Comparison of ENCODE assay signal across 5 worm cellular contexts in the genomic region with DNA sequence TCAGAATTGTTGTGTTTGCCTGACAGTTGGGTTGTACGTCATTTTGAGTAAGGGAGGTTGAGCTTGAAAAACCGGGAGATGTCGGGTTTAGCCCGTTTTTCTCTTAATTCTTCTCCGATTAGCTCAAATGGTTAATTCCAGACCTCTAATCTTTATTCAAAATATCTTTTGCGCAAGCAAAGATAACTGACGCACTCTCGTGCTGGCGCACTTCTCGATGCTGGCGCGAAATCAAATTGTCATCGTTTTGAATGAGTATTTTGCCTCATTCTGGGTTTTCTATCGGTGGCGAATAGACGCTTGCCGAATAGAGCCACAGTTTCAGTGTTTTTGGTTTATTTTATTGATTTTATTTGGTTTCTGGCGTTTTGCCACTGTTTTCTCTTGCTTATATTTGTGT.
TF ChIP-seq lines count a peak whose summit lies in the region.

No protein-coding gene starts in this region.

TF ChIP-seq in whole organism, L1 larva, 84 proteins besides CTCF, POLR2A, EP300 and RAD21 (continues in another document):
- TF ChIP-seq efl-1 (optimal IDR thresholded peaks at IDR 0.05; lab: Kevin White, UChicago) (peak; percentile 66 to 78), efl-1 (GFP tag; optimal IDR thresholded peaks at IDR 0.05 in 1 of 2; lab: Kevin White, UChicago) (peak; percentile 63 to 97), lsy-2 (tag; optimal IDR thresholded peaks at IDR 0.05; lab: Kevin White, UChicago) (peak in 1 of 2 experiments; percentile 21), elt-3 (tag; optimal IDR thresholded peaks at IDR 0.05; lab: Kevin White, UChicago) (no peak), lin-35 (GFP tag; optimal IDR thresholded peaks at IDR 0.05; lab: Kevin White, UChicago) (peak; percentile 43 to 81), isw-1 (GFP tag; IDR thresholded peaks at IDR 0.05; lab: Robert Waterston, UW) (peak; percentile 13; the same call in 1 of the 2 replicates), aly-2 (tag; optimal IDR thresholded peaks at IDR 0.05; lab: Kevin White, UChicago) (no peak), F16B12.6 (tag; optimal IDR thresholded peaks at IDR 0.05; lab: Kevin White, UChicago) (no peak), ztf-11 (tag; optimal IDR thresholded peaks at IDR 0.05; lab: Kevin White, UChicago) (no peak), fos-1 (tag; optimal IDR thresholded peaks at IDR 0.05; lab: Kevin White, UChicago) (no peak), nhr-85 (tag; lab: Kevin White, UChicago) (no peak), grh-1 (GFP tag; IDR thresholded peaks at IDR 0.05; lab: Robert Waterston, UW) (no peak), ets-5 (GFP tag; IDR thresholded peaks at IDR 0.05; lab: Robert Waterston, UW) (no peak), ceh-8 (GFP tag; optimal IDR thresholded peaks at IDR 0.05; lab: Kevin White, UChicago) (no peak), ama-1 (optimal IDR thresholded peaks at IDR 0.05; lab: Kevin White, UChicago) (no peak), snu-23 (GFP tag; optimal IDR thresholded peaks at IDR 0.05; lab: Kevin White, UChicago) (no peak), egl-27 (tag; optimal IDR thresholded peaks at IDR 0.05; lab: Kevin White, UChicago) (no peak), tbx-2 (tag; optimal IDR thresholded peaks at IDR 0.05; lab: Kevin White, UChicago) (peak; percentile 15)

TF ChIP-seq in whole organism, L3 larva, 47 proteins besides CTCF, POLR2A, EP300 and RAD21:
- TF ChIP-seq lin-15B (tag; optimal IDR thresholded peaks at IDR 0.05; lab: Kevin White, UChicago) (peak; percentile 10), ztf-11 (tag; optimal IDR thresholded peaks at IDR 0.05; lab: Kevin White, UChicago) (no peak)

TF ChIP-seq in whole organism, early embryonic, 17 proteins besides CTCF, POLR2A, EP300 and RAD21:
- TF ChIP-seq ets-7 (tag; optimal IDR thresholded peaks at IDR 0.05; lab: Kevin White, UChicago) (no peak), hnd-1 (tag; optimal IDR thresholded peaks at IDR 0.05; lab: Kevin White, UChicago) (no peak), ceh-13 (GFP tag; optimal IDR thresholded peaks at IDR 0.05; lab: Kevin White, UChicago) (no peak), sea-1 (GFP tag; conservative IDR thresholded peaks at IDR 0.05; lab: Robert Waterston, UW) (no peak), ama-1 (optimal IDR thresholded peaks at IDR 0.05; lab: Kevin White, UChicago) (no peak), scrt-1 (GFP tag; IDR thresholded peaks at IDR 0.05; lab: Robert Waterston, UW) (0 out of 2 replicates have a peak, but pooled peaks have one; percentile 12), aly-1 (tag; optimal IDR thresholded peaks at IDR 0.05; lab: Kevin White, UChicago) (no peak), flt-1 (GFP tag; IDR thresholded peaks at IDR 0.05; lab: Robert Waterston, UW) (0 out of 2 replicates have a peak, but pooled peaks have one; percentile 25)

TF ChIP-seq in whole organism, midembryonic, 9 proteins besides CTCF, POLR2A, EP300 and RAD21:
- peak; percentile 55; the same call in 1 of the 2 replicates for TF ChIP-seq ztf-23 (GFP tag; IDR thresholded peaks at IDR 0.05; lab: Robert Waterston, UW)
- TF ChIP-seq tab-1 (GFP tag; IDR thresholded peaks at IDR 0.05; lab: Robert Waterston, UW), result no peak

TF ChIP-seq in whole organism, young adult, 124 proteins besides CTCF, POLR2A, EP300 and RAD21 (continues in another document):
- no peak for TF ChIP-seq lin-40 (tag; optimal IDR thresholded peaks at IDR 0.05; lab: Kevin White, UChicago)
- peak; percentile 62 for TF ChIP-seq lin-54 (GFP tag; optimal IDR thresholded peaks at IDR 0.05; lab: Kevin White, UChicago)
- no peak for TF ChIP-seq F52B5.7 (tag; optimal IDR thresholded peaks at IDR 0.05; lab: Kevin White, UChicago)
- TF ChIP-seq zim-3 (tag; optimal IDR thresholded peaks at IDR 0.05; lab: Kevin White, UChicago), result no peak
- TF ChIP-seq rcor-1 (GFP tag; IDR thresholded peaks at IDR 0.05; lab: Robert Waterston, UW), result no peak
- no peak for TF ChIP-seq lsl-1 (GFP tag; optimal IDR thresholded peaks at IDR 0.05; lab: Kevin White, UChicago)
- TF ChIP-seq tbp1 (GFP tag; optimal IDR thresholded peaks at IDR 0.05; lab: Kevin White, UChicago), result no peak
- no peak for TF ChIP-seq egrh-3 (GFP tag; IDR thresholded peaks at IDR 0.05; lab: Robert Waterston, UW)
- TF ChIP-seq madf-8 (GFP tag; conservative IDR thresholded peaks at IDR 0.05; lab: Robert Waterston, UW), result peak; percentile 74
- no peak for TF ChIP-seq nhr-120 (GFP tag; IDR thresholded peaks at IDR 0.05; lab: Robert Waterston, UW)
- TF ChIP-seq B0019.2 (GFP tag; conservative IDR thresholded peaks at IDR 0.05; lab: Robert Waterston, UW), result no peak
- no peak for TF ChIP-seq nfya-2 (GFP tag; IDR thresholded peaks at IDR 0.05; lab: Robert Waterston, UW)
- no peak for TF ChIP-seq cebp-2 (GFP tag; IDR thresholded peaks at IDR 0.05; lab: Robert Waterston, UW)
- TF ChIP-seq cebp-1 (GFP tag; IDR thresholded peaks at IDR 0.05; lab: Robert Waterston, UW), result no peak
- no peak for TF ChIP-seq cebp-1 (tag; optimal IDR thresholded peaks at IDR 0.05; lab: Kevin White, UChicago)
- peak; percentile 80 for TF ChIP-seq madf-6 (GFP tag; IDR thresholded peaks at IDR 0.05; lab: Robert Waterston, UW)
- TF ChIP-seq F49E8.2 (tag; optimal IDR thresholded peaks at IDR 0.05; lab: Kevin White, UChicago; ENCODE audit: insufficient read depth), result no peak
- TF ChIP-seq F39B2.1 (GFP tag; IDR thresholded peaks at IDR 0.05; lab: Robert Waterston, UW), result no peak
- no peak for TF ChIP-seq die-1 (tag; optimal IDR thresholded peaks at IDR 0.05; lab: Kevin White, UChicago)
- no peak for TF ChIP-seq C17E4.6 (GFP tag; IDR thresholded peaks at IDR 0.05; lab: Robert Waterston, UW)
- no peak for TF ChIP-seq F23B12.7 (tag; optimal IDR thresholded peaks at IDR 0.05; lab: Kevin White, UChicago; ENCODE audit: insufficient read depth)
- TF ChIP-seq mcd-1 (GFP tag; IDR thresholded peaks at IDR 0.05; lab: Robert Waterston, UW), result peak; percentile 72
- TF ChIP-seq hmg-1.2 (GFP tag; IDR thresholded peaks at IDR 0.05; lab: Robert Waterston, UW), result no peak
- TF ChIP-seq attf-5 (GFP tag; optimal IDR thresholded peaks at IDR 0.05; lab: Kevin White, UChicago), result peak; percentile 34
- no peak for TF ChIP-seq atf-7 (tag; optimal IDR thresholded peaks at IDR 0.05; lab: Kevin White, UChicago)
- TF ChIP-seq ceh-100 (GFP tag; IDR thresholded peaks at IDR 0.05; lab: Robert Waterston, UW), result no peak
- TF ChIP-seq C06A6.2 (GFP tag; conservative IDR thresholded peaks at IDR 0.05; lab: Robert Waterston, UW), result no peak
- no peak for TF ChIP-seq lin-26 (GFP tag; IDR thresholded peaks at IDR 0.05; lab: Robert Waterston, UW)
- no peak for TF ChIP-seq D2030.7 (GFP tag; IDR thresholded peaks at IDR 0.05; lab: Robert Waterston, UW)
- TF ChIP-seq snpc-4 (GFP tag; optimal IDR thresholded peaks at IDR 0.05; lab: Kevin White, UChicago), result no peak
- no peak for TF ChIP-seq snpc-4 (tag; optimal IDR thresholded peaks at IDR 0.05; lab: Kevin White, UChicago)
- TF ChIP-seq ceh-91 (GFP tag; IDR thresholded peaks at IDR 0.05; lab: Robert Waterston, UW), result no peak
- TF ChIP-seq xnd-1 (tag; optimal IDR thresholded peaks at IDR 0.05; lab: Kevin White, UChicago), result peak; percentile 55
- TF ChIP-seq efl-1 (GFP tag; optimal IDR thresholded peaks at IDR 0.05; lab: Kevin White, UChicago), result peak; percentile 45
- no peak for TF ChIP-seq sdz-38 (tag; optimal IDR thresholded peaks at IDR 0.05; lab: Kevin White, UChicago)
- no peak for TF ChIP-seq mel-28 (tag; optimal IDR thresholded peaks at IDR 0.05; lab: Kevin White, UChicago; ENCODE audit: borderline replicate concordance)
- no peak for TF ChIP-seq F55B11.4 (tag; optimal IDR thresholded peaks at IDR 0.05; lab: Kevin White, UChicago; ENCODE audit: borderline replicate concordance, insufficient read depth)
- TF ChIP-seq rpc-1 (optimal IDR thresholded peaks at IDR 0.05; lab: Kevin White, UChicago), result no peak
- TF ChIP-seq rpc-1 (tag; optimal IDR thresholded peaks at IDR 0.05; lab: Kevin White, UChicago), result no peak
- 0 out of 2 replicates have a peak, but pooled peaks have one; percentile 52 for TF ChIP-seq egl-18 (GFP tag; IDR thresholded peaks at IDR 0.05; lab: Robert Waterston, UW)
- TF ChIP-seq nhr-80 (tag; optimal IDR thresholded peaks at IDR 0.05; lab: Kevin White, UChicago), result no peak
- no peak for TF ChIP-seq Y56A3A.18 (GFP tag; IDR thresholded peaks at IDR 0.05; lab: Robert Waterston, UW)
- TF ChIP-seq madf-10 (tag; optimal IDR thresholded peaks at IDR 0.05; lab: Kevin White, UChicago), result no peak
- no peak for TF ChIP-seq ZK185.1 (tag; optimal IDR thresholded peaks at IDR 0.05; lab: Kevin White, UChicago; ENCODE audit: poor library complexity, severe bottlenecking)
- no peak for TF ChIP-seq snpc-3.4 (tag; optimal IDR thresholded peaks at IDR 0.05; lab: Kevin White, UChicago)
- no peak for TF ChIP-seq tbx-9 (tag; optimal IDR thresholded peaks at IDR 0.05; lab: Kevin White, UChicago; ENCODE audit: borderline replicate concordance)
- TF ChIP-seq let-607 (tag; optimal IDR thresholded peaks at IDR 0.05; lab: Kevin White, UChicago), result no peak
- no peak; the same call in 1 of the 2 replicates for TF ChIP-seq K11D2.4 (GFP tag; IDR thresholded peaks at IDR 0.05; lab: Robert Waterston, UW)
- TF ChIP-seq F33H1.4 (GFP tag; IDR thresholded peaks at IDR 0.05; lab: Robert Waterston, UW), result 0 out of 2 replicates have a peak, but pooled peaks have one; percentile 23
- TF ChIP-seq nfya-1 (tag; optimal IDR thresholded peaks at IDR 0.05; lab: Kevin White, UChicago; ENCODE audit: borderline replicate concordance, insufficient read depth), result no peak
- TF ChIP-seq unc-130 (GFP tag; optimal IDR thresholded peaks at IDR 0.05; lab: Kevin White, UChicago), result no peak
- no peak for TF ChIP-seq F37B4.10 (GFP tag; IDR thresholded peaks at IDR 0.05; lab: Robert Waterston, UW)
- no peak for TF ChIP-seq ccch-3 (GFP tag; optimal IDR thresholded peaks at IDR 0.05; lab: Kevin White, UChicago)
- TF ChIP-seq egl-44 (GFP tag; IDR thresholded peaks at IDR 0.05; lab: Robert Waterston, UW), result no peak
- TF ChIP-seq bed-2 (GFP tag; IDR thresholded peaks at IDR 0.05; lab: Robert Waterston, UW), result no peak
- TF ChIP-seq aptf-3 (GFP tag; IDR thresholded peaks at IDR 0.05; lab: Robert Waterston, UW), result no peak
- no peak for TF ChIP-seq ceh-79 (tag; optimal IDR thresholded peaks at IDR 0.05; lab: Kevin White, UChicago)
- TF ChIP-seq ztf-25 (GFP tag; IDR thresholded peaks at IDR 0.05; lab: Robert Waterston, UW), result no peak
- no peak for TF ChIP-seq lir-1 (GFP tag; conservative IDR thresholded peaks at IDR 0.05; lab: Robert Waterston, UW)
- TF ChIP-seq ztf-3 (GFP tag; optimal IDR thresholded peaks at IDR 0.05; lab: Kevin White, UChicago), result no peak
- peak; percentile 91 for TF ChIP-seq ztf-18 (tag; optimal IDR thresholded peaks at IDR 0.05; lab: Kevin White, UChicago)
